Fruit fly (Drosophila melanogaster) whole organism, wandering third instar larva: ENCODE results near the gene CG7069.

ENCODE experiments used
- Abd-B ChIP-seq: fragments of >200 bp; optimal IDR thresholded peaks from 2 replicates; lab custom pipeline; 2017; ENCODE audit warnings: missing biosample characterization, missing genetic modification characterization
- CG32264 ChIP-seq: fragments of 200-800 bp; sonication (Bioruptor generic); optimal IDR thresholded peaks from 2 replicates; lab custom pipeline; 2016; ENCODE audit warnings: missing biosample characterization, missing genetic modification characterization
- CG9705 ChIP-seq: fragments of 200-800 bp; sonication (Bioruptor generic); optimal IDR thresholded peaks from 2 replicates; lab custom pipeline; 2018; ENCODE audit warnings: missing biosample characterization, mild to moderate bottlenecking, missing genetic modification characterization
- CrebA ChIP-seq: fragments of 200-800 bp; sonication (Bioruptor generic); optimal IDR thresholded peaks from 2 replicates; lab custom pipeline; 2016; ENCODE audit warnings: missing biosample characterization, mild to moderate bottlenecking, missing genetic modification characterization, borderline replicate concordance
- Dfd ChIP-seq: fragments of >200 bp; optimal IDR thresholded peaks from 2 replicates; lab custom pipeline; 2017; ENCODE audit warnings: missing biosample characterization, missing genetic modification characterization
- Dif ChIP-seq: fragments of 200-275, 200-300 bp; sonication (Bioruptor generic); optimal IDR thresholded peaks from 2 replicates; lab custom pipeline; 2018; ENCODE audit warnings: missing biosample characterization, missing genetic modification characterization; ENCODE audit not compliant: partially characterized antibody
- GATAd ChIP-seq: sonication (Bioruptor generic); optimal IDR thresholded peaks from 2 replicates; lab custom pipeline; 2016; ENCODE audit warnings: missing biosample characterization, missing genetic modification characterization
- HLH106 ChIP-seq: fragments of 200-800 bp; optimal IDR thresholded peaks from 3 replicates; lab custom pipeline; 2019; ENCODE audit warnings: missing biosample characterization, mild to moderate bottlenecking, missing genetic modification characterization, moderate library complexity
- Hnf4 ChIP-seq: fragments of 200-800 bp; sonication (Bioruptor generic); optimal IDR thresholded peaks from 2 replicates; lab custom pipeline; 2016; ENCODE audit warnings: missing biosample characterization, mild to moderate bottlenecking, missing genetic modification characterization
- Hr78 ChIP-seq: fragments of >200 bp; optimal IDR thresholded peaks from 2 replicates; lab custom pipeline; 2017; ENCODE audit warnings: missing biosample characterization, missing genetic modification characterization
- Hr83 ChIP-seq: fragments of 200-300 bp; sonication (Bioruptor generic); optimal IDR thresholded peaks from 2 replicates; lab custom pipeline; 2016; ENCODE audit warnings: missing biosample characterization, mild to moderate bottlenecking, missing genetic modification characterization, moderate library complexity; ENCODE audit not compliant: poor library complexity, severe bottlenecking
- Jra ChIP-seq: sonication (Bioruptor generic); optimal IDR thresholded peaks from 2 replicates; lab custom pipeline; 2016; ENCODE audit warnings: missing biosample characterization, missing genetic modification characterization
- Mio ChIP-seq: sonication (Bioruptor generic); optimal IDR thresholded peaks from 2 replicates; lab custom pipeline; 2016; ENCODE audit warnings: missing biosample characterization, missing genetic modification characterization
- Myc ChIP-seq: fragments of >200 bp; optimal IDR thresholded peaks from 2 replicates; lab custom pipeline; 2017
- N ChIP-seq: fragments of >200 bp; optimal IDR thresholded peaks from 2 replicates; lab custom pipeline; 2018; ENCODE audit warnings: missing biosample characterization, missing external identifiers, missing genetic modification characterization
- OdsH ChIP-seq: fragments of 200-800 bp; sonication (Bioruptor generic); optimal IDR thresholded peaks from 2 replicates; lab custom pipeline; 2016; ENCODE audit warnings: missing biosample characterization, mild to moderate bottlenecking, missing genetic modification characterization
- Rel ChIP-seq, 2 experiments: fragments of 200-800 bp; sonication (Bioruptor generic) in 1 of 2; optimal IDR thresholded peaks; 2 replicates in 1 of 2; 3 replicates in 1 of 2; lab custom pipeline; 2016 to 2019; ENCODE audit warnings: mild to moderate bottlenecking in 2 of 2, missing biosample characterization in 2 of 2, missing genetic modification characterization in 2 of 2, moderate library complexity in 1 of 2
- Sp1 ChIP-seq: fragments of 200-800 bp; sonication (Bioruptor generic); optimal IDR thresholded peaks from 3 replicates; lab custom pipeline; 2019; ENCODE audit warnings: missing biosample characterization, mild to moderate bottlenecking, missing genetic modification characterization, moderate library complexity
- Vsx2 ChIP-seq: fragments of 200-300, 225-300 bp; sonication (Bioruptor generic); optimal IDR thresholded peaks from 2 replicates; lab custom pipeline; 2018; ENCODE audit warnings: missing biosample characterization, missing genetic modification characterization; ENCODE audit not compliant: partially characterized antibody
- br ChIP-seq: fragments of 200-800 bp; sonication (Bioruptor generic); optimal IDR thresholded peaks from 2 replicates; lab custom pipeline; 2016; ENCODE audit warnings: missing biosample characterization, missing genetic modification characterization
- brk ChIP-seq: fragments of 200-800 bp; sonication (Bioruptor generic); optimal IDR thresholded peaks from 2 replicates; lab custom pipeline; 2016; ENCODE audit warnings: missing biosample characterization, mild to moderate bottlenecking, missing genetic modification characterization
- dl ChIP-seq, 2 experiments: fragments of 175-275, 200-275 bp in 1 of 2; fragments of 200-275 bp in 1 of 2; sonication (Bioruptor generic); optimal IDR thresholded peaks; lab custom pipeline; 2018; ENCODE audit warnings: mild to moderate bottlenecking in 2 of 2, missing biosample characterization in 2 of 2, missing genetic modification characterization in 2 of 2, moderate library complexity in 2 of 2; ENCODE audit not compliant: partially characterized antibody in 2 of 2, insufficient read depth in 1 of 2
- dmrt93B ChIP-seq: fragments of 200-800 bp; sonication (Bioruptor generic); optimal IDR thresholded peaks from 2 replicates; lab custom pipeline; 2018; ENCODE audit warnings: missing biosample characterization, mild to moderate bottlenecking, missing genetic modification characterization
- dsf ChIP-seq: sonication (Bioruptor generic); optimal IDR thresholded peaks from 2 replicates; lab custom pipeline; 2016; ENCODE audit warnings: missing biosample characterization, missing genetic modification characterization, borderline replicate concordance
- ey ChIP-seq: fragments of 200-800 bp; sonication (Bioruptor generic); optimal IDR thresholded peaks from 2 replicates; lab custom pipeline; 2016; ENCODE audit warnings: missing biosample characterization, missing genetic modification characterization
- foxo ChIP-seq, 2 experiments: fragments of 200-800 bp; sonication (Bioruptor generic); optimal IDR thresholded peaks; 2 replicates in 1 of 2; 3 replicates in 1 of 2; lab custom pipeline; 2016 to 2017; ENCODE audit warnings: missing biosample characterization in 2 of 2, missing genetic modification characterization in 2 of 2
- fru ChIP-seq: fragments of 200-800 bp; sonication (Bioruptor generic); optimal IDR thresholded peaks from 3 replicates; lab custom pipeline; 2016; ENCODE audit warnings: missing biosample characterization, mild to moderate bottlenecking, missing genetic modification characterization
- h ChIP-seq: fragments of 200-800 bp; sonication (Bioruptor generic); optimal IDR thresholded peaks from 3 replicates; lab custom pipeline; 2016; ENCODE audit warnings: missing biosample characterization, mild to moderate bottlenecking, missing genetic modification characterization
- jim ChIP-seq: fragments of 175-275, 200-325 bp; sonication (Bioruptor generic); optimal IDR thresholded peaks from 2 replicates; lab custom pipeline; 2016; ENCODE audit warnings: missing biosample characterization, mild to moderate bottlenecking, missing genetic modification characterization
- lola ChIP-seq: fragments of >200 bp; optimal IDR thresholded peaks from 2 replicates; lab custom pipeline; 2017; ENCODE audit warnings: missing biosample characterization, missing genetic modification characterization
- pan ChIP-seq: fragments of >200 bp; optimal IDR thresholded peaks from 2 replicates; lab custom pipeline; 2017
- psq ChIP-seq: fragments of 200-800 bp; sonication (Bioruptor generic); optimal IDR thresholded peaks from 3 replicates; lab custom pipeline; 2017; ENCODE audit warnings: missing biosample characterization, mild to moderate bottlenecking, missing genetic modification characterization, moderate library complexity
- rgr ChIP-seq: fragments of 200-800 bp; sonication (Bioruptor generic); optimal IDR thresholded peaks from 3 replicates; lab custom pipeline; 2016; ENCODE audit warnings: missing biosample characterization, mild to moderate bottlenecking, missing genetic modification characterization
- sage ChIP-seq: fragments of 200-800 bp; sonication (Bioruptor generic); optimal IDR thresholded peaks from 2 replicates; lab custom pipeline; 2016; ENCODE audit warnings: missing biosample characterization, mild to moderate bottlenecking, missing genetic modification characterization
- sv ChIP-seq: fragments of 200-800 bp; sonication (Bioruptor generic); optimal IDR thresholded peaks from 3 replicates; lab custom pipeline; 2016; ENCODE audit warnings: missing biosample characterization, missing genetic modification characterization
- tai ChIP-seq: sonication (Bioruptor generic); optimal IDR thresholded peaks from 2 replicates; lab custom pipeline; 2016; ENCODE audit warnings: missing biosample characterization, missing genetic modification characterization
- usp ChIP-seq: fragments of >200 bp; optimal IDR thresholded peaks from 2 replicates; lab custom pipeline; 2017; ENCODE audit warnings: missing biosample characterization, missing genetic modification characterization
- woc ChIP-seq: sonication (Bioruptor generic); optimal IDR thresholded peaks from 2 replicates; lab custom pipeline; 2016; ENCODE audit warnings: missing biosample characterization, mild to moderate bottlenecking, missing genetic modification characterization

CG7069 gene

dm6 chr3R:22367126-22368076 lies 5.2 kb upstream of the CG7069 start, which contains the start of the genes Polr3F and PyK:
Gene Polr3F, minus strand, starts transcription at chr3R:22367373.
Gene PyK, plus strand, starts transcription at chr3R:22367536.
- TF ChIP-seq fru (GFP tag; lab: Kevin White, UChicago), result no peak
- no peak for TF ChIP-seq jim (GFP tag; lab: Kevin White, UChicago)
- no peak for TF ChIP-seq pan (lab: Kevin White, UChicago)
- TF ChIP-seq CG32264, result no peak
- no peak for TF ChIP-seq br
- TF ChIP-seq h (GFP tag; lab: Kevin White, UChicago), result peak; percentile 46
- TF ChIP-seq GATAd (GFP tag; lab: Kevin White, UChicago), result no peak
- no peak for TF ChIP-seq N (GFP tag; lab: Kevin White, UChicago)
- peak; percentile 12 for TF ChIP-seq CG9705 (GFP tag; lab: Kevin White, UChicago)
- TF ChIP-seq Dif (GFP tag; lab: Kevin White, UChicago), result no peak
- no peak for TF ChIP-seq woc
- TF ChIP-seq Vsx2 (GFP tag; lab: Kevin White, UChicago), result no peak
- TF ChIP-seq psq (GFP tag; lab: Kevin White, UChicago), result no peak
- no peak for TF ChIP-seq CrebA
- no peak for TF ChIP-seq dl (GFP tag; optimal IDR thresholded peaks at IDR 0.05; lab: Kevin White, UChicago; ENCODE audit: insufficient read depth in 1 of 2, partially characterized antibody in 2 of 2)
- no peak for TF ChIP-seq lola (GFP tag; lab: Kevin White, UChicago)
- peak; percentile 0 for TF ChIP-seq Myc (lab: Kevin White, UChicago)
- no peak for TF ChIP-seq sage
- TF ChIP-seq Hr78 (GFP tag; lab: Kevin White, UChicago), result no peak
- TF ChIP-seq Hnf4 (GFP tag; lab: Kevin White, UChicago), result peak; percentile 37
- peak; percentile 8 for TF ChIP-seq rgr (GFP tag; lab: Kevin White, UChicago)
- no peak for TF ChIP-seq dmrt93B (GFP tag; lab: Kevin White, UChicago)
- no peak for TF ChIP-seq Abd-B (GFP tag; lab: Kevin White, UChicago)
- TF ChIP-seq OdsH, result peak; percentile 14
- TF ChIP-seq foxo (GFP tag; optimal IDR thresholded peaks at IDR 0.05; lab: Kevin White, UChicago), result peak in 1 of 2 experiments; percentile 42
- TF ChIP-seq Sp1 (GFP tag; lab: Kevin White, UChicago), result peak; percentile 31
- TF ChIP-seq ey (GFP tag; lab: Kevin White, UChicago), result peak; percentile 28
- TF ChIP-seq usp (GFP tag; lab: Kevin White, UChicago), result no peak
- TF ChIP-seq Jra (GFP tag; lab: Kevin White, UChicago), result peak; percentile 19
- peak; percentile 28 for TF ChIP-seq HLH106 (tag; lab: Kevin White, UChicago)
- TF ChIP-seq tai (GFP tag; lab: Kevin White, UChicago), result no peak
- TF ChIP-seq sv, result peak; percentile 50
- no peak for TF ChIP-seq Rel (GFP tag; optimal IDR thresholded peaks at IDR 0.05; lab: Kevin White, UChicago)
- TF ChIP-seq Rel (tag; optimal IDR thresholded peaks at IDR 0.05; lab: Kevin White, UChicago), result peak; percentile 10
- no peak for TF ChIP-seq Mio (GFP tag; lab: Kevin White, UChicago)
- no peak for TF ChIP-seq Hr83 (GFP tag; lab: Kevin White, UChicago)
- peak; percentile 53 for TF ChIP-seq dsf (GFP tag; lab: Kevin White, UChicago)
- TF ChIP-seq Dfd (GFP tag; lab: Kevin White, UChicago), result no peak
- TF ChIP-seq brk (GFP tag; lab: Kevin White, UChicago), result no peak
